Fruit fly (Drosophila melanogaster) whole organism, embryonic: ENCODE measurements around the gene Nse4.

ENCODE experiments used
- ATbp ChIP-seq: fragments of 200-800 bp; sonication (Bioruptor generic); optimal IDR thresholded peaks from 2 replicates; lab custom pipeline; 2017; ENCODE audit warnings: missing biosample characterization, mild to moderate bottlenecking, missing genetic modification characterization, missing genetic modification reagents
- Aef1 ChIP-seq: fragments of 200-800 bp; sonication (Bioruptor generic); IDR thresholded peaks from 3 replicates; pipeline ENCODE4 v1.3.6; 2022; ENCODE audit warnings: missing biosample characterization, missing genetic modification characterization
- BtbVII ChIP-seq: fragments of 200-800 bp; sonication (Bioruptor generic); optimal IDR thresholded peaks from 3 replicates; lab custom pipeline; 2017; ENCODE audit warnings: missing biosample characterization, mild to moderate bottlenecking, missing genetic modification characterization
- CG10147 ChIP-seq: fragments of 200-800 bp; sonication (Bioruptor generic); optimal IDR thresholded peaks from 2 replicates; lab custom pipeline; 2019; ENCODE audit warnings: missing biosample characterization, mild to moderate bottlenecking, missing genetic modification characterization, moderate library complexity
- CG10543 ChIP-seq: fragments of 200-800 bp; sonication (Bioruptor generic); optimal IDR thresholded peaks from 3 replicates; lab custom pipeline; 2017; ENCODE audit warnings: missing biosample characterization, mild to moderate bottlenecking, missing genetic modification characterization, moderate library complexity
- CG10959 ChIP-seq: fragments of 200-800 bp; sonication (Bioruptor generic); IDR thresholded peaks from 2 replicates; pipeline ENCODE4 v1.3.6; 2022; ENCODE audit warnings: missing biosample characterization, missing genetic modification characterization
- CG11093 ChIP-seq: fragments of 200-800 bp; sonication (Bioruptor generic); IDR thresholded peaks from 3 replicates; pipeline ENCODE4 v1.3.6; 2022; ENCODE audit warnings: missing biosample characterization, missing genetic modification characterization
- CG11398 ChIP-seq: fragments of 200-800 bp; sonication (Bioruptor generic); optimal IDR thresholded peaks from 2 replicates; lab custom pipeline; 2016; ENCODE audit warnings: missing biosample characterization, missing genetic modification characterization
- CG12219 ChIP-seq: fragments of 200-800 bp; sonication (Bioruptor generic); optimal IDR thresholded peaks from 3 replicates; lab custom pipeline; 2018; ENCODE audit warnings: missing biosample characterization, mild to moderate bottlenecking, missing genetic modification characterization
- CG14860 ChIP-seq: fragments of 200-800 bp; sonication (Bioruptor generic); IDR thresholded peaks from 3 replicates; pipeline ENCODE4 v1.3.6; 2022; ENCODE audit warnings: missing biosample characterization, missing genetic modification characterization; ENCODE audit not compliant: partially characterized antibody
- CG15269 ChIP-seq: fragments of 200-800 bp; sonication (Bioruptor generic); optimal IDR thresholded peaks from 2 replicates; lab custom pipeline; 2018; ENCODE audit warnings: missing biosample characterization, mild to moderate bottlenecking, missing genetic modification characterization, moderate library complexity
- CG15479 ChIP-seq: fragments of 200-800 bp; sonication (Bioruptor generic); optimal IDR thresholded peaks from 3 replicates; lab custom pipeline; 2019; ENCODE audit warnings: missing biosample characterization, mild to moderate bottlenecking, missing genetic modification characterization, moderate library complexity
- CG17612 ChIP-seq: fragments of 200-800 bp; sonication (Bioruptor generic); IDR thresholded peaks from 2 replicates; pipeline ENCODE4 v1.3.6; 2022; ENCODE audit warnings: missing biosample characterization, missing genetic modification characterization
- CG2129 ChIP-seq: fragments of 200-800 bp; sonication (Bioruptor generic); IDR thresholded peaks from 2 replicates; pipeline ENCODE4 v1.3.6; 2022; ENCODE audit warnings: missing biosample characterization, missing genetic modification characterization; ENCODE audit not compliant: partially characterized antibody
- CG3838 ChIP-seq: fragments of 200-800 bp; sonication (Bioruptor generic); optimal IDR thresholded peaks from 3 replicates; lab custom pipeline; 2016; ENCODE audit warnings: missing biosample characterization, missing genetic modification characterization
- CG4404 ChIP-seq: fragments of 200-800 bp; sonication (Bioruptor generic); IDR thresholded peaks from 2 replicates; pipeline ENCODE4 v1.3.6; 2022; ENCODE audit warnings: missing biosample characterization, missing genetic modification characterization
- CG4617 ChIP-seq: fragments of 200-800 bp; sonication (Bioruptor generic); optimal IDR thresholded peaks from 3 replicates; lab custom pipeline; 2016; ENCODE audit warnings: missing biosample characterization, missing genetic modification characterization, borderline replicate concordance
- CG5180 ChIP-seq: fragments of 200-800 bp; sonication (Bioruptor generic); optimal IDR thresholded peaks from 3 replicates; lab custom pipeline; 2017; ENCODE audit warnings: missing biosample characterization, missing genetic modification characterization, mild to moderate bottlenecking, moderate library complexity, missing genetic modification reagents
- CG5245 ChIP-seq: fragments of 200-800 bp; sonication (Bioruptor generic); optimal IDR thresholded peaks from 3 replicates; lab custom pipeline; 2016; ENCODE audit warnings: missing biosample characterization, missing genetic modification characterization
- CG6813 ChIP-seq: fragments of 200-800 bp; sonication (Bioruptor generic); optimal IDR thresholded peaks from 2 replicates; lab custom pipeline; 2017; ENCODE audit warnings: missing biosample characterization, missing genetic modification characterization, mild to moderate bottlenecking, moderate library complexity, missing genetic modification reagents
- CG8388 ChIP-seq: fragments of 200-800 bp; sonication (Bioruptor generic); optimal IDR thresholded peaks from 2 replicates; lab custom pipeline; 2019; ENCODE audit warnings: missing biosample characterization, mild to moderate bottlenecking, missing genetic modification characterization, moderate library complexity
- CHES-1-like ChIP-seq: fragments of 200-800 bp; sonication (Bioruptor generic); optimal IDR thresholded peaks from 2 replicates; lab custom pipeline; 2016; ENCODE audit warnings: missing biosample characterization, missing genetic modification characterization
- Camta ChIP-seq: fragments of 200-800 bp; sonication (Bioruptor generic); optimal IDR thresholded peaks from 2 replicates; lab custom pipeline; 2016; ENCODE audit warnings: missing biosample characterization, missing genetic modification characterization
- Dref ChIP-seq: fragments of 200-800 bp; sonication (Bioruptor generic); IDR thresholded peaks from 2 replicates; pipeline ENCODE4 v1.3.6; 2022; ENCODE audit warnings: missing biosample characterization, missing genetic modification characterization
- Drgx ChIP-seq: fragments of 200-800 bp; sonication (Bioruptor generic); IDR thresholded peaks from 2 replicates; pipeline ENCODE4 v1.3.6; 2022; ENCODE audit warnings: missing biosample characterization, missing genetic modification characterization
- Hmx ChIP-seq: fragments of 200-800 bp; sonication (Bioruptor generic); optimal IDR thresholded peaks from 2 replicates; lab custom pipeline; 2016; ENCODE audit warnings: missing biosample characterization, missing genetic modification characterization
- Hr3 ChIP-seq: fragments of 200-800 bp; sonication (Bioruptor generic); optimal IDR thresholded peaks from 3 replicates; lab custom pipeline; 2016; ENCODE audit warnings: missing biosample characterization, missing genetic modification characterization
- Mad ChIP-seq: fragments of 200-800 bp; sonication (Bioruptor generic); optimal IDR thresholded peaks from 2 replicates; lab custom pipeline; 2016; ENCODE audit warnings: missing biosample characterization, missing genetic modification characterization
- Ssrp ChIP-seq: fragments of 200-800 bp; sonication (Bioruptor generic); optimal IDR thresholded peaks from 2 replicates; lab custom pipeline; 2018; ENCODE audit warnings: missing biosample characterization, mild to moderate bottlenecking, missing genetic modification characterization, moderate library complexity
- Taf1 ChIP-seq: fragments of 200-800 bp; sonication (Bioruptor generic); IDR thresholded peaks from 2 replicates; pipeline ENCODE4 v1.3.6; 2022; ENCODE audit warnings: missing biosample characterization, missing genetic modification characterization
- al ChIP-seq: fragments of 200-800 bp; sonication (Bioruptor generic); IDR thresholded peaks from 2 replicates; pipeline ENCODE4 v1.3.6; 2022; ENCODE audit warnings: missing biosample characterization, missing genetic modification characterization
- az2 ChIP-seq: fragments of 200-800 bp; sonication (Bioruptor generic); optimal IDR thresholded peaks from 3 replicates; lab custom pipeline; 2016; ENCODE audit warnings: missing biosample characterization, missing genetic modification characterization
- bigmax ChIP-seq: fragments of 200-800 bp; sonication (Bioruptor generic); optimal IDR thresholded peaks from 2 replicates; lab custom pipeline; 2018; ENCODE audit warnings: missing biosample characterization, mild to moderate bottlenecking, missing genetic modification characterization
- ci ChIP-seq: fragments of 200-800 bp; sonication (Bioruptor generic); IDR thresholded peaks from 3 replicates; pipeline ENCODE4 v1.3.6; 2022; ENCODE audit warnings: missing biosample characterization, missing genetic modification characterization
- dan ChIP-seq: fragments of 200-800 bp; sonication (Bioruptor generic); IDR thresholded peaks from 2 replicates; pipeline ENCODE4 v1.3.6; 2022; ENCODE audit warnings: missing biosample characterization, missing genetic modification characterization
- dm ChIP-seq: fragments of 200-800 bp; sonication (Bioruptor generic); optimal IDR thresholded peaks from 3 replicates; lab custom pipeline; 2016; ENCODE audit warnings: missing biosample characterization, missing genetic modification characterization
- emc ChIP-seq: fragments of 200-800 bp; sonication (Bioruptor generic); optimal IDR thresholded peaks from 2 replicates; lab custom pipeline; 2016; ENCODE audit warnings: missing biosample characterization, missing genetic modification characterization
- fd3F ChIP-seq: fragments of 200-800 bp; sonication (Bioruptor generic); optimal IDR thresholded peaks from 2 replicates; lab custom pipeline; 2018; ENCODE audit warnings: missing biosample characterization, mild to moderate bottlenecking, missing genetic modification characterization, moderate library complexity
- gcm ChIP-seq: fragments of 200-800 bp; sonication (Bioruptor generic); optimal IDR thresholded peaks from 2 replicates; lab custom pipeline; 2019; ENCODE audit warnings: missing biosample characterization, mild to moderate bottlenecking, missing genetic modification characterization, moderate library complexity
- hkb ChIP-seq, 2 experiments: fragments of 200-800 bp in 1 of 2; fragments of >200 bp in 1 of 2; sonication (Bioruptor generic) in 1 of 2; IDR thresholded peaks in 1 of 2; optimal IDR thresholded peaks in 1 of 2; 2 replicates each; pipeline versions ENCODE4 v1.3.6 to Lab custom; 2017 to 2022; ENCODE audit warnings: missing biosample characterization in 1 of 2, missing genetic modification characterization in 1 of 2
- jumu ChIP-seq: fragments of 200-800 bp; sonication (Bioruptor generic); optimal IDR thresholded peaks from 3 replicates; lab custom pipeline; 2016; ENCODE audit warnings: missing biosample characterization, missing genetic modification characterization
- pros ChIP-seq: fragments of 200-800 bp; sonication (Bioruptor generic); optimal IDR thresholded peaks from 3 replicates; lab custom pipeline; 2019; ENCODE audit warnings: missing biosample characterization, mild to moderate bottlenecking, missing genetic modification characterization, moderate library complexity
- ranshi ChIP-seq: fragments of 200-800 bp; sonication (Bioruptor generic); IDR thresholded peaks from 2 replicates; pipeline ENCODE4 v1.3.6; 2022; ENCODE audit warnings: missing biosample characterization, missing genetic modification characterization
- salm ChIP-seq: fragments of 200-800 bp; sonication (Bioruptor generic); optimal IDR thresholded peaks from 2 replicates; lab custom pipeline; 2018; ENCODE audit warnings: missing biosample characterization, mild to moderate bottlenecking, missing genetic modification characterization
- tna ChIP-seq: fragments of 200-800 bp; sonication (Bioruptor generic); IDR thresholded peaks from 2 replicates; pipeline ENCODE4 v1.3.6; 2022; ENCODE audit warnings: missing biosample characterization, missing genetic modification characterization; ENCODE audit not compliant: partially characterized antibody
- tx ChIP-seq: fragments of 200-800 bp; sonication (Bioruptor generic); optimal IDR thresholded peaks from 2 replicates; lab custom pipeline; 2016; ENCODE audit warnings: missing biosample characterization, missing genetic modification characterization
- unpg ChIP-seq: fragments of 200-800 bp; sonication (Bioruptor generic); optimal IDR thresholded peaks from 3 replicates; lab custom pipeline; 2018; ENCODE audit warnings: missing biosample characterization, mild to moderate bottlenecking, missing genetic modification characterization, moderate library complexity
- vnd ChIP-seq: fragments of 200-800 bp; sonication (Bioruptor generic); IDR thresholded peaks from 3 replicates; pipeline ENCODE4 v1.3.6; 2022; ENCODE audit warnings: missing biosample characterization, missing genetic modification characterization; ENCODE audit not compliant: partially characterized antibody
- vvl ChIP-seq: fragments of 200-800 bp; sonication (Bioruptor generic); IDR thresholded peaks from 2 replicates; pipeline ENCODE4 v1.3.6; 2022; ENCODE audit warnings: missing biosample characterization, missing genetic modification characterization
- wdn ChIP-seq: fragments of 200-800 bp; sonication (Bioruptor generic); IDR thresholded peaks from 2 replicates; pipeline ENCODE4 v1.3.6; 2022; ENCODE audit warnings: missing biosample characterization, missing genetic modification characterization

Nse4 gene

dm6 chr2L:10408122-10408576, 31.1 kb upstream of the Nse4 start, which contains the start of the genes Ip259 and RpS27A (continued):
- TF ChIP-seq CG11398 (GFP tag; lab: Kevin White, UChicago) (peak; percentile 67), tx (GFP tag; lab: Kevin White, UChicago) (no peak), Dref (GFP tag; lab: Robert Waterston, UW) (peak; percentile 57), dan (GFP tag; lab: Robert Waterston, UW) (no peak), CG12219 (GFP tag; lab: Kevin White, UChicago) (peak; percentile 56), hkb (optimal IDR thresholded peaks at IDR 0.05; lab: Kevin White, UChicago) (no peak), hkb (GFP tag; IDR thresholded peaks at IDR 0.05; lab: Robert Waterston, UW) (peak; percentile 68), fd3F (GFP tag; lab: Kevin White, UChicago) (peak; percentile 58), Hmx (GFP tag; lab: Kevin White, UChicago) (peak; percentile 6), ATbp (GFP tag; lab: Kevin White, UChicago) (no peak), az2 (GFP tag; lab: Kevin White, UChicago) (peak; percentile 55), bigmax (no peak), Taf1 (GFP tag; lab: Robert Waterston, UW) (no peak), CG4404 (GFP tag; lab: Robert Waterston, UW) (no peak), CG17612 (GFP tag; lab: Robert Waterston, UW) (no peak), vvl (peak; percentile 87), CG15479 (GFP tag; lab: Kevin White, UChicago) (no peak), CHES-1-like (GFP tag; lab: Kevin White, UChicago) (peak; percentile 48), Drgx (0 out of 2 replicates have a peak, but pooled peaks have one; percentile 5), CG10147 (GFP tag; lab: Kevin White, UChicago) (peak; percentile 66), CG15269 (no peak), CG5180 (GFP tag; lab: Kevin White, UChicago) (peak; percentile 46), Camta (GFP tag; lab: Kevin White, UChicago) (peak; percentile 81), tna (GFP tag; lab: Robert Waterston, UW) (no peak; the same call in 1 of the 2 replicates), salm (peak; percentile 21), CG3838 (GFP tag; lab: Kevin White, UChicago) (no peak), ci (GFP tag; lab: Robert Waterston, UW) (peak; percentile 92), gcm (GFP tag; lab: Kevin White, UChicago) (no peak), wdn (GFP tag; lab: Robert Waterston, UW) (peak; percentile 54; the same call in 1 of the 2 replicates), Aef1 (peak; percentile 54; the same call in 2 of the 3 replicates), CG10959 (GFP tag; lab: Robert Waterston, UW) (peak; percentile 41; the same call in 1 of the 2 replicates), Mad (GFP tag; lab: Kevin White, UChicago) (peak; percentile 46), CG8388 (peak; percentile 53), CG6813 (GFP tag; lab: Kevin White, UChicago) (peak; percentile 83), pros (no peak), CG14860 (no peak), CG4617 (GFP tag; lab: Kevin White, UChicago) (peak; percentile 46), CG10543 (peak; percentile 67), BtbVII (GFP tag; lab: Kevin White, UChicago) (peak; percentile 61), CG2129 (GFP tag; lab: Robert Waterston, UW) (no peak), al (GFP tag; lab: Robert Waterston, UW) (peak; percentile 56), CG5245 (GFP tag; lab: Kevin White, UChicago) (peak; percentile 7), Hr3 (GFP tag; lab: Kevin White, UChicago) (peak; percentile 33), unpg (GFP tag; lab: Kevin White, UChicago) (peak; percentile 76), Ssrp (tag; lab: Kevin White, UChicago) (peak; percentile 52), emc (peak; percentile 74), CG11093 (no peak), vnd (no peak), ranshi (GFP tag; lab: Robert Waterston, UW) (no peak; the same call in 1 of the 2 replicates), jumu (no peak), dm (peak; percentile 96)
